Fruit fly (Drosophila melanogaster) whole organism: Measurements from ENCODE around the gene Blos3.

Experiments used
- CG8478 ChIP-seq: fragments of >200 bp; optimal IDR thresholded peaks from 2 replicates; lab custom pipeline; 2018; ENCODE audit warnings: inconsistent platforms
- Dll ChIP-seq: fragments of >200 bp; optimal IDR thresholded peaks from 2 replicates; lab custom pipeline; 2017
- EcR ChIP-seq, 2 experiments: fragments of >200 bp; optimal IDR thresholded peaks; 2 replicates each; lab custom pipeline; 2017; ENCODE audit warnings: missing biosample characterization in 2 of 2, missing genetic modification characterization in 2 of 2, missing genetic modification reagents in 2 of 2
- pan ChIP-seq: fragments of >200 bp; optimal IDR thresholded peaks from 2 replicates; lab custom pipeline; 2017
- psq ChIP-seq: fragments of >200 bp; optimal IDR thresholded peaks from 2 replicates; lab custom pipeline; 2017
- usp ChIP-seq: fragments of >200 bp; optimal IDR thresholded peaks from 2 replicates; lab custom pipeline; 2017; ENCODE audit warnings: missing biosample characterization, missing genetic modification characterization, mixed read lengths

DNA sequence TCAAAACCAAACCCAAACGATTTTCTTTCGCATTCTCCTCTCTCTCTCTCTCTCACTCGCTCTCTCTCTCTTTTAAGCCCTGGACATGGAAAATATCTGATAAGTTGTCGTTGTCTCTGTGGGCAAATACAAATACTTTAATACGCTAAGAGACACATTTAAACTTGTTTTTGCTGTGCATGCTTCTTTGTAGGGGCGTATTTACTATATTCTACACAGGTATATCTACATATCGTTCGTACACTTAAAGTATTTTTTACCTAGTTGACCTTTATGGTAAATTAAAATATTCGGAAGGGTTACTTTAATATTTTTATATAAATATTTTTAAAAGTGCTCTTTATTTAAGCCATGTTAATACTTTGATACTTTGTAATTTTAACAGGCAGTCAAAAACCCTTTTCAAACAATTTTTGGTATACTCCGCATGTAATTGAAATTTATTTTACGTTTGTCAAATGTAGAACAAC, 23.7 kb upstream of the Blos3 start:
- TF ChIP-seq pan (no peak), CG8478 (lab: Kevin White, UChicago) (no peak), usp (GFP tag; lab: Kevin White, UChicago) (no peak), psq (no peak), Dll (lab: Kevin White, UChicago) (no peak), EcR (GFP tag; optimal IDR thresholded peaks at IDR 0.05; lab: Kevin White, UChicago) (no peak)
